Worm (Caenorhabditis elegans) whole organism, L1 larva: ENCODE measurements around the gene clik-2.
"Not testable (repeated sequence)": the region's sequence is repeated elsewhere in the genome, so short reads cannot be mapped to it uniquely, and the experiment has no call there.

Experiments
- ceh-63 ChIP-seq: fragments of 200-800 bp; sonication (Bioruptor generic); optimal IDR thresholded peaks from 2 replicates; lab custom pipeline; 2018; ENCODE audit warnings: mild to moderate bottlenecking, missing genetic modification characterization, missing compliant biosample characterization
- ces-1 ChIP-seq: fragments of 150-350 bp; optimal IDR thresholded peaks from 2 replicates; lab custom pipeline; 2014; ENCODE audit warnings: missing biosample characterization, missing genetic modification reagents, missing genetic modification characterization
- dsc-1 ChIP-seq: sonication (generic microtip); optimal IDR thresholded peaks from 2 replicates; lab custom pipeline; 2016; ENCODE audit warnings: mild to moderate bottlenecking, missing genetic modification characterization, missing compliant biosample characterization
- fkh-10 ChIP-seq: sonication (generic microtip); optimal IDR thresholded peaks from 2 replicates; lab custom pipeline; 2017; ENCODE audit warnings: missing biosample characterization, missing genetic modification reagents, missing genetic modification characterization
- lin-13 ChIP-seq: fragments of 150-350 bp; optimal IDR thresholded peaks from 2 replicates; lab custom pipeline; 2014; ENCODE audit warnings: missing biosample characterization, missing genetic modification reagents, missing genetic modification characterization
- mep-1 ChIP-seq: fragments of 150-350 bp; optimal IDR thresholded peaks from 2 replicates; lab custom pipeline; 2014; ENCODE audit warnings: missing biosample characterization, missing genetic modification characterization
- nhr-76 ChIP-seq: sonication (generic microtip); optimal IDR thresholded peaks from 2 replicates; lab custom pipeline; 2017; ENCODE audit warnings: missing biosample characterization, missing genetic modification characterization
- nhr-77 ChIP-seq: fragments of 150-350 bp; optimal IDR thresholded peaks from 2 replicates; lab custom pipeline; 2014; ENCODE audit warnings: missing biosample characterization, missing genetic modification characterization
- nhr-84 ChIP-seq: sonication (generic microtip); optimal IDR thresholded peaks from 2 replicates; lab custom pipeline; 2017; ENCODE audit warnings: missing biosample characterization, missing genetic modification characterization
- sox-4 ChIP-seq: sonication (generic microtip); optimal IDR thresholded peaks from 2 replicates; lab custom pipeline; 2016; ENCODE audit warnings: missing genetic modification characterization, missing compliant biosample characterization
- sptf-1 ChIP-seq: fragments of 150-350 bp; optimal IDR thresholded peaks from 2 replicates; lab custom pipeline; 2014; ENCODE audit warnings: missing biosample characterization, missing genetic modification characterization
- unc-62 ChIP-seq: fragments of 150-350 bp; optimal IDR thresholded peaks from 2 replicates; lab custom pipeline; 2014; ENCODE audit warnings: missing biosample characterization, missing genetic modification reagents, missing genetic modification characterization
- ztf-11 ChIP-seq, 2 experiments: sonication (generic microtip); optimal IDR thresholded peaks; 2 replicates each; lab custom pipeline; 2016 to 2017; ENCODE audit warnings: missing genetic modification characterization in 2 of 2, missing biosample characterization in 1 of 2, missing compliant biosample characterization in 1 of 2

ce11 chrX:7664819-7665218 lies 24.2 kb downstream of the clik-2 start, which contains the start of gene dhs-29:
- not testable (repeated sequence) for TF ChIP-seq nhr-84 (tag; lab: Kevin White, UChicago); sptf-1 (tag; lab: Kevin White, UChicago); dsc-1; nhr-76 (tag; lab: Kevin White, UChicago); fkh-10 (GFP tag; lab: Kevin White, UChicago); ztf-11 (tag; optimal IDR thresholded peaks at IDR 0.05; lab: Kevin White, UChicago); unc-62 (GFP tag; lab: Kevin White, UChicago); sox-4; ceh-63 (GFP tag; lab: Kevin White, UChicago); mep-1 (tag; lab: Kevin White, UChicago); ces-1 (GFP tag; lab: Kevin White, UChicago); lin-13; nhr-77 (tag; lab: Kevin White, UChicago)
